Fruit fly (Drosophila melanogaster): ENCODE data around the gene nmd.

DNA sequence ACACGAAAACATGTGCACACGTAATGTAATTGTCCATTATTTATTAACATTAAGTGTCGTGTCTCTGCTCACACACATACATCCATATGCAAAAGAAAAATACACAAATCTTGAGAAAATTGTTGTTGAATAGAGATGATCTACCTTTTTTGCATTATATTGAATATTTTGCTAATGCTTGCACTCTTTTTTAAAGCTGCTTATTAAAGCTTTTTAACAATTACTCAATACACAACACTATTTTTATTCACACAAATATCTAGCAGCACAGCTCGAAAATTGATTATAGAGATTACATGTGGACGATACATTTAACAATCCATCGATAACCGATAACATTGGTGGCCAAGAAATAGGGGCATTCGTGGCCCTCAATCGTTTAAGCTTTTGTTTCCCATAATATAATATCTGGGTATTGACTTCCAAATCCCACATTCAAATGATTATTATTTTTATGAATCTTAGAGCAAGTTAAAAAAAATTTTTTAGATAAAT is 11.6 kb downstream of the nmd start, which contains the start of gene Ufd4:
- no peak for TF ChIP-seq ttk (optimal IDR thresholded peaks at IDR 0.05)
- no peak for TF ChIP-seq Myc (optimal IDR thresholded peaks at IDR 0.05)
